Worm (Caenorhabditis elegans) whole organism, early embryonic: Measurements from ENCODE around the gene T26A8.4.

Source experiments
- B0310.2 ChIP-seq: sonication (generic microtip); optimal IDR thresholded peaks from 2 replicates; lab custom pipeline; 2016; ENCODE audit warnings: mild to moderate bottlenecking, missing genetic modification characterization, missing compliant biosample characterization
- F13C5.2 ChIP-seq: sonication (generic microtip); optimal IDR thresholded peaks from 2 replicates; lab custom pipeline; 2017; ENCODE audit warnings: mild to moderate bottlenecking, missing genetic modification characterization, inconsistent platforms, missing compliant biosample characterization
- ama-1 ChIP-seq: fragments of 150-350 bp; optimal IDR thresholded peaks from 2 replicates; lab custom pipeline; 2014
- ceh-13 ChIP-seq: fragments of 200-800 bp; sonication (Bioruptor generic); optimal IDR thresholded peaks from 2 replicates; lab custom pipeline; 2018; ENCODE audit warnings: mild to moderate bottlenecking, missing genetic modification characterization, missing compliant biosample characterization
- ceh-36 ChIP-seq: sonication (generic microtip); optimal IDR thresholded peaks from 2 replicates; lab custom pipeline; 2016; ENCODE audit warnings: missing genetic modification characterization, inconsistent platforms, missing compliant biosample characterization
- ets-7 ChIP-seq: sonication (generic microtip); optimal IDR thresholded peaks from 2 replicates; lab custom pipeline; 2016; ENCODE audit warnings: missing genotype, missing genetic modification characterization, missing compliant biosample characterization
- flt-1 ChIP-seq: fragments of 200-800 bp; sonication (Bioruptor generic); IDR thresholded peaks from 2 replicates; pipeline ENCODE4 v1.3.6; 2022; ENCODE audit warnings: missing genetic modification characterization, missing compliant biosample characterization
- hmg-4 ChIP-seq: fragments of 200-800 bp; sonication (Bioruptor generic); optimal IDR thresholded peaks from 2 replicates; lab custom pipeline; 2018; ENCODE audit warnings: mild to moderate bottlenecking, missing genetic modification characterization, missing compliant biosample characterization
- hnd-1 ChIP-seq: sonication (generic microtip); optimal IDR thresholded peaks from 2 replicates; lab custom pipeline; 2016; ENCODE audit warnings: missing genetic modification characterization, missing compliant biosample characterization
- pes-1 ChIP-seq: fragments of 200-800 bp; sonication (Bioruptor generic); IDR thresholded peaks from 2 replicates; pipeline ENCODE4 v1.3.6; 2022; ENCODE audit warnings: missing genetic modification reagents, missing genetic modification characterization, missing compliant biosample characterization
- scrt-1 ChIP-seq: fragments of 200-800 bp; sonication (Bioruptor generic); IDR thresholded peaks from 2 replicates; pipeline ENCODE4 v1.3.6; 2022; ENCODE audit warnings: missing genetic modification characterization, missing compliant biosample characterization
- sea-1 ChIP-seq: fragments of 200-800 bp; sonication (Bioruptor generic); conservative IDR thresholded peaks from 2 replicates; pipeline ENCODE4 v1.3.6; 2022; ENCODE audit warnings: missing genetic modification characterization, missing compliant biosample characterization
- tbx-11 ChIP-seq: fragments of 200-800 bp; sonication (Bioruptor generic); IDR thresholded peaks from 2 replicates; pipeline ENCODE4 v1.3.6; 2022; ENCODE audit warnings: missing genetic modification characterization, missing compliant biosample characterization

DNA sequence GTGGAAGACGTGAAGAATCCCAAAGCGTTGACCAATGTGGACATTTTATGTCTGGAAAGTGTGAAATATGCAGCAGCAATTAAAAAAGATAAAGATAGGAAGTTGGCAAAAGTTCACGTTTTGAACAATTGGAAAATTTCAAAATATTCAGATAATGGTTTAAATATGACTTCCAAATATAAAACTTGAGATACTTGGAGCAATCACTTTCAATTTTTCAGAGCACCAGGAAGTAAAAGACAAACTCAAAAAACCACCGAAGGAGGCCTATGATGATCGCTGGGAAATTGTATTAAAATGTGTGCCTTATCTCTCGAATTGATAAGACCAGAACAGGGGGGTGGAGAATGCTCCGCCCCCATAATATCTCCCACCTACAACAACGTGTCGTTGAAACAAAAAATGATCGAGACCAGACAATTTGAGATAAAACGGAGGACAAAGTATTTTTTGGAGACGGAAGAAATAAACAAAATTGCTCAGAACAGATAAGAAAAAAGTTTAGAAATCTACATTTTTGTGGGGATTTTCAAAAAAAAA, 19.1 kb upstream of the T26A8.4 start, which contains the start of gene eppl-1:
- TF ChIP-seq ceh-13 (GFP tag; lab: Kevin White, UChicago) (no peak), ama-1 (lab: Kevin White, UChicago) (no peak), tbx-11 (no peak), hmg-4 (GFP tag; lab: Kevin White, UChicago) (no peak), B0310.2 (tag; lab: Kevin White, UChicago) (no peak), pes-1 (GFP tag; lab: Robert Waterston, UW) (no peak), scrt-1 (no peak), flt-1 (GFP tag; lab: Robert Waterston, UW) (no peak), F13C5.2 (no peak), ceh-36 (tag; lab: Kevin White, UChicago) (no peak), sea-1 (GFP tag; lab: Robert Waterston, UW) (no peak), hnd-1 (tag; lab: Kevin White, UChicago) (no peak), ets-7 (tag; lab: Kevin White, UChicago) (no peak)
